In genomic region chrX:7101302-7102012, dm6 we compare ENCODE assay signal across 5 fruit fly cellular contexts.
TF ChIP-seq lines count a peak whose summit lies in the region.

No protein-coding gene starts in this region.

TF ChIP-seq in whole organism, adult, 20 proteins besides CTCF, POLR2A, EP300 and RAD21 (continued from another document):
- TF ChIP-seq CG7101 (tag; optimal IDR thresholded peaks at IDR 0.05; lab: Kevin White, UChicago) = peak; percentile 78
- TF ChIP-seq toe (GFP tag; optimal IDR thresholded peaks at IDR 0.05; lab: Kevin White, UChicago) = peak; percentile 64

TF ChIP-seq in whole organism, embryonic, 481 proteins besides CTCF, POLR2A, EP300 and RAD21 (continued from another document and continues in another):
- TF ChIP-seq CG43689 (GFP tag; IDR thresholded peaks at IDR 0.05; lab: Robert Waterston, UW) (peak; percentile 28; the same call in 1 of the 2 replicates), NfI (GFP tag; optimal IDR thresholded peaks at IDR 0.05; lab: Kevin White, UChicago) (peak; percentile 85), Max (GFP tag; optimal IDR thresholded peaks at IDR 0.05; lab: Kevin White, UChicago) (peak; percentile 8), CG8290 (GFP tag; optimal IDR thresholded peaks at IDR 0.05; lab: Kevin White, UChicago) (no peak), CG8290 (tag; optimal IDR thresholded peaks at IDR 0.05; lab: Kevin White, UChicago) (peak; percentile 27 to 39), ci (GFP tag; IDR thresholded peaks at IDR 0.05; lab: Robert Waterston, UW) (peak; percentile 74), Fer2 (tag; optimal IDR thresholded peaks at IDR 0.05; lab: Kevin White, UChicago) (peak; percentile 62), pfk (GFP tag; optimal IDR thresholded peaks at IDR 0.05; lab: Kevin White, UChicago) (no peak), CG12104 (GFP tag; optimal IDR thresholded peaks at IDR 0.05; lab: Kevin White, UChicago) (peak; percentile 71), ken (GFP tag; IDR thresholded peaks at IDR 0.05; lab: Robert Waterston, UW) (peak; percentile 12; the same call in 1 of the 3 replicates), cg (GFP tag; optimal IDR thresholded peaks at IDR 0.05; lab: Kevin White, UChicago) (no peak), CG11723 (GFP tag; optimal IDR thresholded peaks at IDR 0.05; lab: Kevin White, UChicago) (peak; percentile 78), ewg (GFP tag; optimal IDR thresholded peaks at IDR 0.05; lab: Kevin White, UChicago) (peak; percentile 82), dysf (GFP tag; IDR thresholded peaks at IDR 0.05; lab: Robert Waterston, UW) (peak; percentile 89), CG9727 (GFP tag; optimal IDR thresholded peaks at IDR 0.05; lab: Kevin White, UChicago) (peak; percentile 83), CG7963 (GFP tag; IDR thresholded peaks at IDR 0.05; lab: Robert Waterston, UW; ENCODE audit: partially characterized antibody) (no peak), Poxn (GFP tag; IDR thresholded peaks at IDR 0.05; lab: Robert Waterston, UW) (peak; percentile 59), CG31365 (tag; optimal IDR thresholded peaks at IDR 0.05; lab: Kevin White, UChicago) (no peak), twi (tag; optimal IDR thresholded peaks at IDR 0.05; lab: Kevin White, UChicago) (peak; percentile 74), Dfd (GFP tag; optimal IDR thresholded peaks at IDR 0.05; lab: Kevin White, UChicago) (no peak), dan (GFP tag; IDR thresholded peaks at IDR 0.05; lab: Robert Waterston, UW) (no peak), mld (GFP tag; IDR thresholded peaks at IDR 0.05; lab: Robert Waterston, UW; ENCODE audit: partially characterized antibody) (no peak), YL-1 (GFP tag; optimal IDR thresholded peaks at IDR 0.05; lab: Kevin White, UChicago) (peak; percentile 36), insv (GFP tag; optimal IDR thresholded peaks at IDR 0.05; lab: Kevin White, UChicago) (peak in 1 of 2 experiments; percentile 16), Ravus (GFP tag; IDR thresholded peaks at IDR 0.05; lab: Robert Waterston, UW) (no peak), esg (GFP tag; conservative IDR thresholded peaks at IDR 0.05; lab: Robert Waterston, UW) (peak; percentile 77), CG17829 (tag; optimal IDR thresholded peaks at IDR 0.05; lab: Kevin White, UChicago) (peak; percentile 82), CG8944 (GFP tag; optimal IDR thresholded peaks at IDR 0.05; lab: Kevin White, UChicago) (peak; percentile 86), CG15601 (tag; optimal IDR thresholded peaks at IDR 0.05; lab: Kevin White, UChicago) (peak; percentile 83), CHES-1-like (GFP tag; optimal IDR thresholded peaks at IDR 0.05; lab: Kevin White, UChicago) (peak; percentile 93), CG10321 (GFP tag; IDR thresholded peaks at IDR 0.05; lab: Robert Waterston, UW) (no peak), luna (GFP tag; optimal IDR thresholded peaks at IDR 0.05; lab: Kevin White, UChicago) (no peak)

TF ChIP-seq in whole organism, prepupa, 60 proteins besides CTCF, POLR2A, EP300 and RAD21 (continued from another document and continues in another):
- TF ChIP-seq fkh (GFP tag; optimal IDR thresholded peaks at IDR 0.05; lab: Kevin White, UChicago) = no peak
- peak; percentile 87 for TF ChIP-seq esn (GFP tag; optimal IDR thresholded peaks at IDR 0.05; lab: Kevin White, UChicago)
- peak; percentile 60 for TF ChIP-seq cyc (GFP tag; optimal IDR thresholded peaks at IDR 0.05; lab: Kevin White, UChicago)
- peak; percentile 65 for TF ChIP-seq CG7368 (GFP tag; optimal IDR thresholded peaks at IDR 0.05; lab: Kevin White, UChicago)
- peak; percentile 85 for TF ChIP-seq CG6808 (GFP tag; optimal IDR thresholded peaks at IDR 0.05; lab: Kevin White, UChicago)
- TF ChIP-seq dsx (GFP tag; optimal IDR thresholded peaks at IDR 0.05; lab: Kevin White, UChicago; ENCODE audit: poor library complexity, severe bottlenecking) = peak; percentile 90
- TF ChIP-seq topi (GFP tag; optimal IDR thresholded peaks at IDR 0.05; lab: Kevin White, UChicago) = peak; percentile 79
- TF ChIP-seq net (GFP tag; optimal IDR thresholded peaks at IDR 0.05; lab: Kevin White, UChicago) = peak; percentile 88
- peak; percentile 96 for TF ChIP-seq Eip78C (GFP tag; lab: Kevin White, UChicago)
- peak; percentile 90 for TF ChIP-seq acj6 (GFP tag; optimal IDR thresholded peaks at IDR 0.05; lab: Kevin White, UChicago)
- TF ChIP-seq CG11902 (GFP tag; optimal IDR thresholded peaks at IDR 0.05; lab: Kevin White, UChicago) = peak; percentile 61
- TF ChIP-seq eg (GFP tag; IDR thresholded peaks at IDR 0.05; lab: Robert Waterston, UW) = peak; percentile 81
- peak; percentile 88 for TF ChIP-seq CG31627 (GFP tag; optimal IDR thresholded peaks at IDR 0.05; lab: Kevin White, UChicago)
- TF ChIP-seq Blimp-1 (GFP tag; optimal IDR thresholded peaks at IDR 0.05; lab: Kevin White, UChicago) = peak; percentile 47
- peak; percentile 79 for TF ChIP-seq Ets21C (GFP tag; optimal IDR thresholded peaks at IDR 0.05; lab: Kevin White, UChicago)
- peak; percentile 86 for TF ChIP-seq CG8632 (GFP tag; optimal IDR thresholded peaks at IDR 0.05; lab: Kevin White, UChicago)
- TF ChIP-seq CG10669 (GFP tag; optimal IDR thresholded peaks at IDR 0.05; lab: Kevin White, UChicago) = peak; percentile 84
- TF ChIP-seq pdm3 (GFP tag; optimal IDR thresholded peaks at IDR 0.05; lab: Kevin White, UChicago) = peak; percentile 91
- peak; percentile 80 for TF ChIP-seq CG6276 (GFP tag; optimal IDR thresholded peaks at IDR 0.05; lab: Kevin White, UChicago)
- peak; percentile 87 for TF ChIP-seq achi (GFP tag; optimal IDR thresholded peaks at IDR 0.05; lab: Kevin White, UChicago)
- peak; percentile 52 for TF ChIP-seq CG9139 (GFP tag; optimal IDR thresholded peaks at IDR 0.05; lab: Kevin White, UChicago)
- peak; percentile 78 for TF ChIP-seq Eip75B (GFP tag; optimal IDR thresholded peaks at IDR 0.05; lab: Kevin White, UChicago)
- TF ChIP-seq salr (GFP tag; optimal IDR thresholded peaks at IDR 0.05; lab: Kevin White, UChicago) = peak; percentile 80 to 88
- TF ChIP-seq svp (GFP tag; lab: Kevin White, UChicago) = peak; percentile 98
- peak; percentile 89 for TF ChIP-seq CG6792 (GFP tag; optimal IDR thresholded peaks at IDR 0.05; lab: Kevin White, UChicago)
- TF ChIP-seq Hr4 (GFP tag; optimal IDR thresholded peaks at IDR 0.05; lab: Kevin White, UChicago) = peak; percentile 79
- peak; percentile 78 for TF ChIP-seq Met (GFP tag; optimal IDR thresholded peaks at IDR 0.05; lab: Kevin White, UChicago)
- TF ChIP-seq CG16779 (tag; optimal IDR thresholded peaks at IDR 0.05; lab: Kevin White, UChicago) = peak; percentile 69
- peak; percentile 90 for TF ChIP-seq CG10631 (GFP tag; optimal IDR thresholded peaks at IDR 0.05; lab: Kevin White, UChicago)
- peak; percentile 87 to 91 for TF ChIP-seq ss (GFP tag; optimal IDR thresholded peaks at IDR 0.05; lab: Kevin White, UChicago)
- TF ChIP-seq Gug (GFP tag; IDR thresholded peaks at IDR 0.05; lab: Robert Waterston, UW) = peak; percentile 81; the same call in 1 of the 2 replicates
- no peak for TF ChIP-seq Hr38 (GFP tag; optimal IDR thresholded peaks at IDR 0.05; lab: Kevin White, UChicago)
- peak; percentile 82 for TF ChIP-seq CG3919 (GFP tag; optimal IDR thresholded peaks at IDR 0.05; lab: Kevin White, UChicago)

TF ChIP-seq in whole organism, pupa, 21 proteins besides CTCF, POLR2A, EP300 and RAD21 (continued from another document):
- no peak for TF ChIP-seq CG10348 (GFP tag; IDR thresholded peaks at IDR 0.05; lab: Robert Waterston, UW)

TF ChIP-seq in whole organism, wandering third instar larva, 38 proteins besides CTCF, POLR2A, EP300 and RAD21 (continued from another document):
- TF ChIP-seq CG9705 (GFP tag; optimal IDR thresholded peaks at IDR 0.05; lab: Kevin White, UChicago) (peak; percentile 15), Jra (GFP tag; optimal IDR thresholded peaks at IDR 0.05; lab: Kevin White, UChicago) (peak; percentile 39), Hr83 (GFP tag; optimal IDR thresholded peaks at IDR 0.05; lab: Kevin White, UChicago; ENCODE audit: poor library complexity, severe bottlenecking) (no peak), Vsx2 (GFP tag; optimal IDR thresholded peaks at IDR 0.05; lab: Kevin White, UChicago; ENCODE audit: partially characterized antibody) (no peak), CrebA (GFP tag; optimal IDR thresholded peaks at IDR 0.05; lab: Kevin White, UChicago; ENCODE audit: borderline replicate concordance) (no peak), HLH106 (tag; optimal IDR thresholded peaks at IDR 0.05; lab: Kevin White, UChicago) (peak; percentile 70), Rel (GFP tag; optimal IDR thresholded peaks at IDR 0.05; lab: Kevin White, UChicago) (no peak), Rel (tag; optimal IDR thresholded peaks at IDR 0.05; lab: Kevin White, UChicago) (no peak), Hr78 (GFP tag; optimal IDR thresholded peaks at IDR 0.05; lab: Kevin White, UChicago) (no peak), dl (GFP tag; optimal IDR thresholded peaks at IDR 0.05; lab: Kevin White, UChicago; ENCODE audit: insufficient read depth in 1 of 2, partially characterized antibody in 2 of 2) (no peak), Hnf4 (GFP tag; optimal IDR thresholded peaks at IDR 0.05; lab: Kevin White, UChicago) (peak; percentile 65), br (GFP tag; optimal IDR thresholded peaks at IDR 0.05; lab: Kevin White, UChicago) (peak; percentile 68), tai (GFP tag; optimal IDR thresholded peaks at IDR 0.05; lab: Kevin White, UChicago) (no peak), h (GFP tag; optimal IDR thresholded peaks at IDR 0.05; lab: Kevin White, UChicago) (peak; percentile 58), Sp1 (GFP tag; optimal IDR thresholded peaks at IDR 0.05; lab: Kevin White, UChicago) (peak; percentile 83)
